4 worm cellular contexts compared by ENCODE assay signal in genomic region chrX:16318248-16318647, ce11.
TF ChIP-seq lines count a peak whose summit lies in the region.

No protein-coding gene starts in this region.

TF ChIP-seq in whole organism, L4 larva, 104 proteins besides CTCF, POLR2A, EP300 and RAD21:
- TF ChIP-seq egl-43 (GFP tag; IDR thresholded peaks at IDR 0.05; lab: Robert Waterston, UW): peak; percentile 64; the same call in 1 of the 2 replicates
- no peak for TF ChIP-seq T26A8.4 (GFP tag; IDR thresholded peaks at IDR 0.05; lab: Robert Waterston, UW)
- TF ChIP-seq set-16 (GFP tag; IDR thresholded peaks at IDR 0.05; lab: Robert Waterston, UW): peak; percentile 85
TF ChIP-seq in whole organism, L4 larva: peak in this region for 2.

TF ChIP-seq in whole organism, late embryonic, 69 proteins besides CTCF, POLR2A, EP300 and RAD21:
- TF ChIP-seq hlh-6 (tag; optimal IDR thresholded peaks at IDR 0.05; lab: Kevin White, UChicago): peak; percentile 37
- TF ChIP-seq ceh-48 (tag; optimal IDR thresholded peaks at IDR 0.05; lab: Kevin White, UChicago): no peak
TF ChIP-seq in whole organism, late embryonic: peak in this region for 1.

TF ChIP-seq in whole organism, midembryonic, 9 proteins besides CTCF, POLR2A, EP300 and RAD21:
- TF ChIP-seq tab-1 (GFP tag; IDR thresholded peaks at IDR 0.05; lab: Robert Waterston, UW): peak; percentile 62; the same call in 1 of the 2 replicates
- no peak for TF ChIP-seq cog-1 (tag; optimal IDR thresholded peaks at IDR 0.05; lab: Kevin White, UChicago)
- TF ChIP-seq flt-1 (GFP tag; IDR thresholded peaks at IDR 0.05; lab: Robert Waterston, UW): no peak
- TF ChIP-seq ref-1 (GFP tag; conservative IDR thresholded peaks at IDR 0.05; lab: Robert Waterston, UW): no peak

TF ChIP-seq in whole organism, young adult, 124 proteins besides CTCF, POLR2A, EP300 and RAD21:
- no peak; the same call in none of the 2 replicates for TF ChIP-seq zfh-2 (GFP tag; conservative IDR thresholded peaks at IDR 0.05; lab: Robert Waterston, UW)
- no peak for TF ChIP-seq ceh-27 (GFP tag; optimal IDR thresholded peaks at IDR 0.05; lab: Kevin White, UChicago)
- TF ChIP-seq snpc-4 (GFP tag; optimal IDR thresholded peaks at IDR 0.05; lab: Kevin White, UChicago): no peak
- TF ChIP-seq snpc-4 (tag; optimal IDR thresholded peaks at IDR 0.05; lab: Kevin White, UChicago): peak in 1 of 4 experiments; percentile 20
- peak; percentile 55; the same call in 1 of the 2 replicates for TF ChIP-seq egrh-3 (GFP tag; IDR thresholded peaks at IDR 0.05; lab: Robert Waterston, UW)
